Worm (Caenorhabditis elegans) whole organism, young adult: ENCODE data around the gene cutl-29.

ENCODE experiments used
- him-1 ChIP-seq: sonication (generic microtip); optimal IDR thresholded peaks from 2 replicates; lab custom pipeline; 2016; ENCODE audit warnings: missing genotype, missing genetic modification reagents, missing genetic modification characterization, missing compliant biosample characterization
- hmg-1.2 ChIP-seq: fragments of 200-800 bp; sonication (Bioruptor generic); IDR thresholded peaks from 2 replicates; pipeline ENCODE4 v1.3.6; 2022; ENCODE audit warnings: missing genetic modification reagents, missing genetic modification characterization, missing compliant biosample characterization
- snpc-3.4 ChIP-seq: sonication (generic microtip); optimal IDR thresholded peaks from 2 replicates; lab custom pipeline; 2017; ENCODE audit warnings: missing genetic modification characterization, mild to moderate bottlenecking, missing compliant biosample characterization, antibody characterized with exemption, moderate library complexity, missing genotype, missing genetic modification reagents
- unc-62 ChIP-seq: fragments of 150-350 bp; optimal IDR thresholded peaks from 2 replicates; lab custom pipeline; 2014; ENCODE audit warnings: missing biosample characterization, missing genetic modification reagents, missing genetic modification characterization

DNA sequence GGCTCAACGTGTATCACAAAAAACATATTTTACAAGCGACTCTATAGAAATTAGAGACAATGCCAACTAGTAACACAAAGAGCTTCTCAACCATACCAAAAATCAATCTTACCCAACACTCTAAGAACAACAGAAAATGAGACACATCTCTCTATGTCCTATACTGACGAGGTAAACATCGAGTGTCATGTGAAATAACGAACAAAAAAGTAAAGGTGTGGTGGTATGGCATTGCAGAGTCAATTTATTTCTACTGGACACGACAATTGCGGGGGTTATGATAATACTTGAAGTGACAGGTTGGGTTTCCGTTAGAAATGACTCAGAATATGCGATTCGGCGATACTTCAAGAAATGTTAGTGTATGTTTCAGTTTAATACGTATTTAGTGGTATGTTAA is 34.3 kb downstream of the cutl-29 start:
- no peak for TF ChIP-seq unc-62 (GFP tag; lab: Kevin White, UChicago)
- no peak for TF ChIP-seq snpc-3.4 (tag; lab: Kevin White, UChicago)
- TF ChIP-seq him-1: no peak
- no peak for TF ChIP-seq hmg-1.2 (GFP tag; lab: Robert Waterston, UW)
